Fruit fly (Drosophila melanogaster): ENCODE measurements around the gene CG13078.

CG13078 gene

dm6 chr2L:19528308-19528707 lies 35.4 kb upstream of the CG13078 start (continued):
- peak; percentile 65; the same call in 1 of the 3 replicates for TF ChIP-seq sr (GFP tag; IDR thresholded peaks at IDR 0.05)
- TF ChIP-seq nom (GFP tag; optimal IDR thresholded peaks at IDR 0.05) = peak; percentile 86
- peak; percentile 87 for TF ChIP-seq CG18011 (GFP tag; optimal IDR thresholded peaks at IDR 0.05)
- peak; percentile 95 for TF ChIP-seq CG12155 (GFP tag; optimal IDR thresholded peaks at IDR 0.05)
- peak; percentile 62 for TF ChIP-seq CG8359 (GFP tag; optimal IDR thresholded peaks at IDR 0.05; ENCODE audit: borderline replicate concordance)
- peak; percentile 68 for TF ChIP-seq CG15601 (tag; optimal IDR thresholded peaks at IDR 0.05)
- TF ChIP-seq CG11085 (GFP tag; IDR thresholded peaks at IDR 0.05) = peak; percentile 92
- peak in 1 of 2 experiments; percentile 88 for TF ChIP-seq Eip74EF (GFP tag; optimal IDR thresholded peaks at IDR 0.05)
- TF ChIP-seq dpn (GFP tag; optimal IDR thresholded peaks at IDR 0.05) = peak; percentile 95 to 97
- peak; percentile 86 for TF ChIP-seq CG4424 (GFP tag; optimal IDR thresholded peaks at IDR 0.05)
- TF ChIP-seq ham (GFP tag; IDR thresholded peaks at IDR 0.05) = peak; percentile 95
- TF ChIP-seq CG34422 (GFP tag; IDR thresholded peaks at IDR 0.05) = peak; percentile 96
- peak; percentile 91 for TF ChIP-seq sisA (GFP tag; IDR thresholded peaks at IDR 0.05)
- TF ChIP-seq dan (GFP tag; IDR thresholded peaks at IDR 0.05) = no peak
- TF ChIP-seq Dll (GFP tag; IDR thresholded peaks at IDR 0.05; ENCODE audit: partially characterized antibody) = no peak
- TF ChIP-seq B-H2 (GFP tag; optimal IDR thresholded peaks at IDR 0.05) = peak; percentile 96
- peak; percentile 70 for TF ChIP-seq CG2116 (GFP tag; optimal IDR thresholded peaks at IDR 0.05)
- no peak for TF ChIP-seq zf30C (GFP tag; optimal IDR thresholded peaks at IDR 0.05)
- peak; percentile 98 for TF ChIP-seq CG9932 (GFP tag; IDR thresholded peaks at IDR 0.05)
- no peak for TF ChIP-seq Scr (GFP tag; IDR thresholded peaks at IDR 0.05; ENCODE audit: partially characterized antibody)
- TF ChIP-seq Hr51 (GFP tag; optimal IDR thresholded peaks at IDR 0.05) = peak; percentile 95
- peak; percentile 88 for TF ChIP-seq CG11560 (tag; IDR thresholded peaks at IDR 0.05)
- TF ChIP-seq hth (optimal IDR thresholded peaks at IDR 0.05) = no peak
- TF ChIP-seq Trl (optimal IDR thresholded peaks at IDR 0.05) = peak in 1 of 2 experiments; percentile 82
- TF ChIP-seq Trl (GFP tag; optimal IDR thresholded peaks at IDR 0.05) = peak; percentile 90
- peak; percentile 77 for TF ChIP-seq CG8089 (GFP tag; optimal IDR thresholded peaks at IDR 0.05)
- peak; percentile 79 for TF ChIP-seq CG10462 (GFP tag; optimal IDR thresholded peaks at IDR 0.05)
- peak; percentile 92 for TF ChIP-seq CG17568 (GFP tag; optimal IDR thresholded peaks at IDR 0.05)
- peak; percentile 57 for TF ChIP-seq CG14710 (tag; optimal IDR thresholded peaks at IDR 0.05)
- TF ChIP-seq ato (GFP tag; IDR thresholded peaks at IDR 0.05; ENCODE audit: partially characterized antibody) = no peak
- peak; percentile 93 for TF ChIP-seq CG17359 (tag; optimal IDR thresholded peaks at IDR 0.05)
- TF ChIP-seq CG3995 (GFP tag; optimal IDR thresholded peaks at IDR 0.05) = peak; percentile 84
- TF ChIP-seq CG6683 (GFP tag; optimal IDR thresholded peaks at IDR 0.05) = peak; percentile 93
- TF ChIP-seq Dp (GFP tag; optimal IDR thresholded peaks at IDR 0.05) = peak; percentile 5
- TF ChIP-seq bbx (GFP tag; IDR thresholded peaks at IDR 0.05; ENCODE audit: partially characterized antibody) = no peak
- peak; percentile 98 for TF ChIP-seq mam (GFP tag; optimal IDR thresholded peaks at IDR 0.05)
- peak; percentile 87 for TF ChIP-seq CG8944 (GFP tag; optimal IDR thresholded peaks at IDR 0.05)
- TF ChIP-seq CG10959 (GFP tag; IDR thresholded peaks at IDR 0.05) = peak; percentile 72
- peak; percentile 99 for TF ChIP-seq lab (GFP tag; optimal IDR thresholded peaks at IDR 0.05)
- peak; percentile 88 for TF ChIP-seq Atf-2 (GFP tag; optimal IDR thresholded peaks at IDR 0.05)
- TF ChIP-seq CHES-1-like (GFP tag; optimal IDR thresholded peaks at IDR 0.05) = peak; percentile 97
- no peak for TF ChIP-seq CG16813 (GFP tag; IDR thresholded peaks at IDR 0.05; ENCODE audit: partially characterized antibody)
- TF ChIP-seq wdn (GFP tag; IDR thresholded peaks at IDR 0.05) = peak; percentile 96
- TF ChIP-seq nau (GFP tag; optimal IDR thresholded peaks at IDR 0.05) = no peak
- peak; percentile 81 for TF ChIP-seq Bdp1 (GFP tag; optimal IDR thresholded peaks at IDR 0.05)
- TF ChIP-seq exex (tag; optimal IDR thresholded peaks at IDR 0.05) = peak; percentile 90
- TF ChIP-seq CG4360 (GFP tag; IDR thresholded peaks at IDR 0.05) = 0 out of 2 replicates have a peak, but pooled peaks have one; percentile 31
- peak; percentile 85 for TF ChIP-seq Deaf1 (tag; optimal IDR thresholded peaks at IDR 0.05)
- TF ChIP-seq H15 (GFP tag; IDR thresholded peaks at IDR 0.05) = peak; percentile 93
- no peak for TF ChIP-seq CG34224 (GFP tag; IDR thresholded peaks at IDR 0.05; ENCODE audit: partially characterized antibody)
